Worm (Caenorhabditis elegans) whole organism, L1 larva: ENCODE data around the gene C05C10.8.

Source experiments
- C16A3.4 ChIP-seq: fragments of 150-350 bp; optimal IDR thresholded peaks from 2 replicates; lab custom pipeline; 2014; ENCODE audit warnings: missing biosample characterization, missing genetic modification characterization
- F16B12.6 ChIP-seq: fragments of 150-350 bp; optimal IDR thresholded peaks from 2 replicates; lab custom pipeline; 2014; ENCODE audit warnings: missing biosample characterization, missing genetic modification characterization
- Y116A8C.19 ChIP-seq: sonication (generic microtip); optimal IDR thresholded peaks from 2 replicates; lab custom pipeline; 2016; ENCODE audit warnings: missing compliant biosample characterization, missing genetic modification characterization, borderline replicate concordance
- aha-1 ChIP-seq: fragments of 150-350 bp; optimal IDR thresholded peaks from 2 replicates; lab custom pipeline; 2014; ENCODE audit warnings: missing biosample characterization, missing genetic modification characterization
- alr-1 ChIP-seq: fragments of 200-800 bp; sonication (Bioruptor generic); optimal IDR thresholded peaks from 2 replicates; lab custom pipeline; 2018; ENCODE audit warnings: borderline replicate concordance, mild to moderate bottlenecking, missing genetic modification characterization, missing compliant biosample characterization
- aly-2 ChIP-seq: fragments of 150-350 bp; optimal IDR thresholded peaks from 2 replicates; lab custom pipeline; 2014; ENCODE audit warnings: missing biosample characterization, missing genetic modification characterization
- ama-1 ChIP-seq: fragments of 150-350 bp; optimal IDR thresholded peaks from 2 replicates; lab custom pipeline; 2014
- ceh-63 ChIP-seq: fragments of 200-800 bp; sonication (Bioruptor generic); optimal IDR thresholded peaks from 2 replicates; lab custom pipeline; 2018; ENCODE audit warnings: mild to moderate bottlenecking, missing genetic modification characterization, missing compliant biosample characterization
- ceh-8 ChIP-seq: fragments of 200-800 bp; sonication (Bioruptor generic); optimal IDR thresholded peaks from 2 replicates; lab custom pipeline; 2018; ENCODE audit warnings: mild to moderate bottlenecking, missing genetic modification characterization, moderate library complexity, missing compliant biosample characterization
- ceh-82 ChIP-seq, 3 experiments: fragments of 150-350 bp in 1 of 3; sonication (generic microtip) in 2 of 3; optimal IDR thresholded peaks; 2 replicates each; lab custom pipeline; 2014 to 2017; ENCODE audit warnings: missing biosample characterization in 3 of 3, missing genetic modification characterization in 3 of 3
- ceh-90 ChIP-seq: sonication (generic microtip); optimal IDR thresholded peaks from 2 replicates; lab custom pipeline; 2016; ENCODE audit warnings: missing genetic modification characterization, missing compliant biosample characterization
- ces-1 ChIP-seq: fragments of 150-350 bp; optimal IDR thresholded peaks from 2 replicates; lab custom pipeline; 2014; ENCODE audit warnings: missing biosample characterization, missing genetic modification reagents, missing genetic modification characterization
- dpl-1 ChIP-seq, 3 experiments: fragments of 150-350 bp in 2 of 3; sonication (generic microtip) in 1 of 3; optimal IDR thresholded peaks; 2 replicates each; lab custom pipeline; 2014 to 2017; ENCODE audit warnings: missing biosample characterization in 3 of 3, missing genetic modification characterization in 3 of 3, missing genetic modification reagents in 3 of 3
- dsc-1 ChIP-seq: sonication (generic microtip); optimal IDR thresholded peaks from 2 replicates; lab custom pipeline; 2016; ENCODE audit warnings: mild to moderate bottlenecking, missing genetic modification characterization, missing compliant biosample characterization
- efl-1 ChIP-seq, 4 experiments: fragments of 150-350 bp; optimal IDR thresholded peaks in 3 of 4; peaks in 1 of 4; 1 replicate in 1 of 4; 2 replicates in 3 of 4; lab custom pipeline; 2014; ENCODE audit warnings: missing biosample characterization in 2 of 4, missing genetic modification characterization in 2 of 4, missing genetic modification reagents in 2 of 4
- egl-13 ChIP-seq: sonication (generic microtip); optimal IDR thresholded peaks from 2 replicates; lab custom pipeline; 2016; ENCODE audit warnings: missing genotype, missing genetic modification reagents, missing genetic modification characterization, missing compliant biosample characterization
- egl-27 ChIP-seq, 2 experiments: fragments of 150-350 bp in 1 of 2; sonication (generic microtip); optimal IDR thresholded peaks; 3 replicates each; lab custom pipeline; 2017 to 2018; ENCODE audit warnings: missing biosample characterization in 2 of 2, missing genetic modification characterization in 2 of 2, missing genetic modification reagents in 2 of 2
- fkh-10 ChIP-seq: sonication (generic microtip); optimal IDR thresholded peaks from 2 replicates; lab custom pipeline; 2017; ENCODE audit warnings: missing biosample characterization, missing genetic modification reagents, missing genetic modification characterization
- fkh-8 ChIP-seq: sonication (generic microtip); optimal IDR thresholded peaks from 2 replicates; lab custom pipeline; 2016; ENCODE audit warnings: mild to moderate bottlenecking, missing genetic modification characterization, missing compliant biosample characterization
- fos-1 ChIP-seq: fragments of 150-350 bp; optimal IDR thresholded peaks from 2 replicates; lab custom pipeline; 2014; ENCODE audit warnings: missing biosample characterization, missing genetic modification characterization
- hlh-4 ChIP-seq: sonication (generic microtip); optimal IDR thresholded peaks from 2 replicates; lab custom pipeline; 2016; ENCODE audit warnings: mild to moderate bottlenecking, missing genetic modification characterization, missing compliant biosample characterization
- isw-1 ChIP-seq: fragments of 200-800 bp; sonication (Bioruptor generic); IDR thresholded peaks from 2 replicates; pipeline ENCODE4 v1.3.6; 2022; ENCODE audit warnings: missing genetic modification characterization, missing compliant biosample characterization
- jun-1 ChIP-seq: fragments of 150-350 bp; optimal IDR thresholded peaks from 2 replicates; lab custom pipeline; 2014; ENCODE audit warnings: missing biosample characterization, missing genetic modification reagents, missing genetic modification characterization
- lin-13 ChIP-seq: fragments of 150-350 bp; optimal IDR thresholded peaks from 2 replicates; lab custom pipeline; 2014; ENCODE audit warnings: missing biosample characterization, missing genetic modification reagents, missing genetic modification characterization
- lin-14 ChIP-seq: fragments of 200-800 bp; sonication (Bioruptor generic); optimal IDR thresholded peaks from 2 replicates; lab custom pipeline; 2018; ENCODE audit warnings: mild to moderate bottlenecking, missing genetic modification characterization, moderate library complexity, missing compliant biosample characterization
- lin-15B ChIP-seq: fragments of 150-350 bp; sonication (generic microtip); optimal IDR thresholded peaks from 3 replicates; lab custom pipeline; 2014; ENCODE audit warnings: missing biosample characterization, missing genetic modification characterization
- lin-35 ChIP-seq, 2 experiments: fragments of 150-350 bp; optimal IDR thresholded peaks; 2 replicates each; lab custom pipeline; 2014; ENCODE audit warnings: missing biosample characterization in 2 of 2, missing genetic modification characterization in 2 of 2, missing genetic modification reagents in 2 of 2
- lir-3 ChIP-seq: sonication (generic microtip); optimal IDR thresholded peaks from 2 replicates; lab custom pipeline; 2016; ENCODE audit warnings: mild to moderate bottlenecking, missing genetic modification characterization, moderate library complexity, missing compliant biosample characterization; ENCODE audit not compliant: poor library complexity
- mab-9 ChIP-seq: fragments of 200-800 bp; sonication (Bioruptor generic); IDR thresholded peaks from 2 replicates; pipeline ENCODE4 v1.3.6; 2022; ENCODE audit warnings: missing genetic modification reagents, missing genetic modification characterization, missing compliant biosample characterization
- mdl-1 ChIP-seq, 2 experiments: fragments of 150-350 bp; optimal IDR thresholded peaks; 2 replicates each; lab custom pipeline; 2014 to 2017; ENCODE audit warnings: missing biosample characterization in 2 of 2, missing genetic modification characterization in 2 of 2, inconsistent platforms in 1 of 2
- nhr-19 ChIP-seq: fragments of 200-800 bp; sonication (Bioruptor generic); conservative IDR thresholded peaks from 2 replicates; pipeline ENCODE4 v1.3.6; 2022; ENCODE audit warnings: missing genetic modification characterization, missing compliant biosample characterization
- nhr-20 ChIP-seq: sonication (generic microtip); optimal IDR thresholded peaks from 2 replicates; lab custom pipeline; 2016; ENCODE audit warnings: mild to moderate bottlenecking, missing genetic modification characterization, missing compliant biosample characterization
- nhr-28 ChIP-seq: fragments of 150-350 bp; optimal IDR thresholded peaks from 2 replicates; lab custom pipeline; 2014; ENCODE audit warnings: missing biosample characterization, missing genetic modification characterization
- nhr-76 ChIP-seq: sonication (generic microtip); optimal IDR thresholded peaks from 2 replicates; lab custom pipeline; 2017; ENCODE audit warnings: missing biosample characterization, missing genetic modification characterization
- nhr-85 ChIP-seq: sonication (generic microtip); peaks from one replicate; lab custom pipeline; 2016; ENCODE audit warnings: missing genetic modification characterization, inconsistent platforms, missing compliant biosample characterization
- pag-3 ChIP-seq: sonication (generic microtip); optimal IDR thresholded peaks from 2 replicates; lab custom pipeline; 2017; ENCODE audit warnings: missing genetic modification characterization, mild to moderate bottlenecking, missing compliant biosample characterization, antibody characterized with exemption, borderline replicate concordance; ENCODE audit not compliant: insufficient read depth
- pax-3 ChIP-seq: fragments of 200-800 bp; sonication (Bioruptor generic); optimal IDR thresholded peaks from 2 replicates; lab custom pipeline; 2018; ENCODE audit warnings: mild to moderate bottlenecking, missing genetic modification characterization, moderate library complexity, missing compliant biosample characterization
- pqm-1 ChIP-seq: sonication (generic microtip); optimal IDR thresholded peaks from 3 replicates; lab custom pipeline; 2017; ENCODE audit warnings: missing biosample characterization, missing genetic modification characterization
- skn-1 ChIP-seq: fragments of 150-350 bp; optimal IDR thresholded peaks from 2 replicates; lab custom pipeline; 2014; ENCODE audit warnings: missing biosample characterization, missing genetic modification characterization
- snu-23 ChIP-seq: sonication (generic microtip); optimal IDR thresholded peaks from 2 replicates; lab custom pipeline; 2016; ENCODE audit warnings: missing genetic modification characterization, missing compliant biosample characterization
- sptf-1 ChIP-seq: fragments of 150-350 bp; optimal IDR thresholded peaks from 2 replicates; lab custom pipeline; 2014; ENCODE audit warnings: missing biosample characterization, missing genetic modification characterization
- sup-37 ChIP-seq: fragments of 200-800 bp; sonication (Bioruptor generic); optimal IDR thresholded peaks from 2 replicates; lab custom pipeline; 2018; ENCODE audit warnings: mild to moderate bottlenecking, missing genetic modification characterization, missing compliant biosample characterization
- swsn-7 ChIP-seq: sonication (generic microtip); optimal IDR thresholded peaks from 2 replicates; lab custom pipeline; 2016; ENCODE audit warnings: missing genetic modification characterization, missing compliant biosample characterization
- tlp-1 ChIP-seq: fragments of 150-350 bp; optimal IDR thresholded peaks from 2 replicates; lab custom pipeline; 2014; ENCODE audit warnings: missing biosample characterization, missing genetic modification characterization
- unc-62 ChIP-seq: fragments of 150-350 bp; optimal IDR thresholded peaks from 2 replicates; lab custom pipeline; 2014; ENCODE audit warnings: missing biosample characterization, missing genetic modification reagents, missing genetic modification characterization
- unc-86 ChIP-seq: sonication (generic microtip); optimal IDR thresholded peaks from 2 replicates; lab custom pipeline; 2016; ENCODE audit warnings: missing genetic modification characterization, missing compliant biosample characterization
- unc-98 ChIP-seq: fragments of 200-800 bp; sonication (Bioruptor generic); IDR thresholded peaks from 2 replicates; pipeline ENCODE4 v1.3.6; 2022; ENCODE audit warnings: missing genetic modification characterization, missing compliant biosample characterization
- vab-15 ChIP-seq: sonication (generic microtip); optimal IDR thresholded peaks from 2 replicates; lab custom pipeline; 2017; ENCODE audit warnings: missing genotype, mild to moderate bottlenecking, missing genetic modification characterization, missing compliant biosample characterization
- xbp-1 ChIP-seq: sonication (generic microtip); optimal IDR thresholded peaks from 2 replicates; lab custom pipeline; 2016; ENCODE audit warnings: missing genetic modification characterization, missing compliant biosample characterization
- zip-4 ChIP-seq: fragments of 200-800 bp; sonication (Bioruptor generic); optimal IDR thresholded peaks from 2 replicates; lab custom pipeline; 2018; ENCODE audit warnings: mild to moderate bottlenecking, missing genetic modification characterization, moderate library complexity, missing compliant biosample characterization
- ztf-11 ChIP-seq, 2 experiments: sonication (generic microtip); optimal IDR thresholded peaks; 2 replicates each; lab custom pipeline; 2016 to 2017; ENCODE audit warnings: missing genetic modification characterization in 2 of 2, missing biosample characterization in 1 of 2, missing compliant biosample characterization in 1 of 2
- ztf-4 ChIP-seq: fragments of 150-350 bp; optimal IDR thresholded peaks from 2 replicates; lab custom pipeline; 2014; ENCODE audit warnings: missing biosample characterization, missing genetic modification characterization

Gene C05C10.8

DNA sequence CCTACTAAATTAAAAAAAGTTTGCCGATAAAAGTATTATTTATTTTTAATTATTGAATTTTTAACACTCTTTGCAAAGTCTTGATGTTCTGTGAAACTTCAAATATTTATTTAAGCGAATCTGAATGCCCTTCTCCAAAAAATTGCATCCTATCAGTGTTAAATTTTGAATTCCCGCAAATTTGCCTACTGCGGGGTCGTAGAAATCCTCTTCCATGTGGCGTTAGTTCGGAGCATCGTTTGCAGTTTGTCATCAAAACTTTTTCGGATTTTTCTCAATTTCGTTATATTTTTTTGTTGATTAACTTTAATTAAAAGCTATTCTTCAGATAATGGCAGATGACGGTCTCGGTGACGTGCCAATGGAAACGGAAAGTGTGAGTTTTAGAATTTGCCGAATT lies 22.6 kb upstream of the C05C10.8 start, which contains the start of gene ufd-3 (continued):
- peak in 1 of 2 experiments; percentile 78 for TF ChIP-seq mdl-1 (tag; optimal IDR thresholded peaks at IDR 0.05; lab: Kevin White, UChicago)
- TF ChIP-seq zip-4 (GFP tag; lab: Kevin White, UChicago): peak; percentile 45
- TF ChIP-seq lin-14: peak; percentile 91
- peak; percentile 97 for TF ChIP-seq lir-3
- TF ChIP-seq pqm-1: no peak
- TF ChIP-seq unc-98 (GFP tag; lab: Robert Waterston, UW): peak; percentile 86
- TF ChIP-seq egl-13 (tag; lab: Kevin White, UChicago): peak; percentile 92
- TF ChIP-seq Y116A8C.19 (tag; lab: Kevin White, UChicago): peak; percentile 80
- no peak for TF ChIP-seq ces-1
- peak in 1 of 2 experiments; percentile 94 for TF ChIP-seq ztf-11 (tag; optimal IDR thresholded peaks at IDR 0.05; lab: Kevin White, UChicago)
- TF ChIP-seq mab-9 (GFP tag; lab: Robert Waterston, UW): peak; percentile 71
- TF ChIP-seq xbp-1 (tag; lab: Kevin White, UChicago): peak; percentile 92
- peak; percentile 92 for TF ChIP-seq ceh-90
- TF ChIP-seq fos-1 (tag; lab: Kevin White, UChicago): peak; percentile 73
- peak; percentile 85 for TF ChIP-seq unc-86
- TF ChIP-seq F16B12.6: peak; percentile 59
- peak; percentile 93 for TF ChIP-seq C16A3.4 (tag; lab: Kevin White, UChicago)
- TF ChIP-seq fkh-10 (GFP tag; lab: Kevin White, UChicago): peak; percentile 50
- TF ChIP-seq dsc-1: peak; percentile 90
- peak; percentile 61 for TF ChIP-seq ceh-8
- TF ChIP-seq sup-37 (GFP tag; lab: Kevin White, UChicago): peak; percentile 59
- TF ChIP-seq lin-13: peak; percentile 83
- TF ChIP-seq skn-1: peak; percentile 99
- peak; percentile 68 for TF ChIP-seq jun-1 (tag; lab: Kevin White, UChicago)
- peak; percentile 90 for TF ChIP-seq pax-3 (tag; lab: Kevin White, UChicago)
- TF ChIP-seq lin-15B (tag; lab: Kevin White, UChicago): peak; percentile 93
- no peak for TF ChIP-seq nhr-28 (tag; lab: Kevin White, UChicago)
- TF ChIP-seq aha-1 (tag; lab: Kevin White, UChicago): no peak
- TF ChIP-seq unc-62 (GFP tag; lab: Kevin White, UChicago): no peak
- no peak for TF ChIP-seq alr-1 (tag; lab: Kevin White, UChicago)
- TF ChIP-seq swsn-7 (tag; lab: Kevin White, UChicago): peak; percentile 91
- TF ChIP-seq nhr-20 (tag; lab: Kevin White, UChicago): peak; percentile 93
- TF ChIP-seq aly-2 (tag; lab: Kevin White, UChicago): peak; percentile 37
- TF ChIP-seq fkh-8: peak; percentile 86
- peak; percentile 88 for TF ChIP-seq nhr-19
- TF ChIP-seq ama-1: peak; percentile 15
- peak; percentile 63 for TF ChIP-seq hlh-4 (tag; lab: Kevin White, UChicago)
- peak; percentile 85 for TF ChIP-seq vab-15 (tag; lab: Kevin White, UChicago)
- TF ChIP-seq egl-27 (tag; optimal IDR thresholded peaks at IDR 0.05; lab: Kevin White, UChicago): no peak
- TF ChIP-seq nhr-76 (tag; lab: Kevin White, UChicago): no peak
- no peak for TF ChIP-seq ceh-63 (GFP tag; lab: Kevin White, UChicago)
- peak; percentile 92 for TF ChIP-seq snu-23 (GFP tag; lab: Kevin White, UChicago)
- TF ChIP-seq dpl-1 (GFP tag; optimal IDR thresholded peaks at IDR 0.05; lab: Kevin White, UChicago): peak; percentile 95 to 98 (median 97)
- TF ChIP-seq efl-1 (optimal IDR thresholded peaks at IDR 0.05; lab: Kevin White, UChicago): peak; percentile 98 to 99
- peak; percentile 98 to 100 for TF ChIP-seq efl-1 (GFP tag; optimal IDR thresholded peaks at IDR 0.05 in 1 of 2; lab: Kevin White, UChicago)
- peak; percentile 99 for TF ChIP-seq lin-35 (GFP tag; optimal IDR thresholded peaks at IDR 0.05; lab: Kevin White, UChicago)
- TF ChIP-seq pag-3 (tag; lab: Kevin White, UChicago): no peak
- no peak for TF ChIP-seq tlp-1
- peak; percentile 95 for TF ChIP-seq nhr-85 (tag; lab: Kevin White, UChicago)
- no peak for TF ChIP-seq sptf-1 (tag; lab: Kevin White, UChicago)
- TF ChIP-seq ztf-4 (tag; lab: Kevin White, UChicago): peak; percentile 47
- TF ChIP-seq isw-1 (GFP tag; lab: Robert Waterston, UW): peak; percentile 83
- peak; percentile 83 to 92 (median 88) for TF ChIP-seq ceh-82 (tag; optimal IDR thresholded peaks at IDR 0.05; lab: Kevin White, UChicago)
